Fruit fly (Drosophila melanogaster) whole organism, embryonic: ENCODE data around the gene rho-6.

Source experiments
- CG10321 ChIP-seq: fragments of 200-800 bp; sonication (Bioruptor generic); IDR thresholded peaks from 2 replicates; pipeline ENCODE4 v1.3.6; 2022; ENCODE audit warnings: missing biosample characterization, missing genetic modification characterization
- CG10654 ChIP-seq: fragments of 200-800 bp; sonication (Bioruptor generic); optimal IDR thresholded peaks from 2 replicates; lab custom pipeline; 2016; ENCODE audit warnings: missing biosample characterization, missing genetic modification characterization
- CG11398 ChIP-seq: fragments of 200-800 bp; sonication (Bioruptor generic); optimal IDR thresholded peaks from 2 replicates; lab custom pipeline; 2016; ENCODE audit warnings: missing biosample characterization, missing genetic modification characterization
- CG11456 ChIP-seq: fragments of 200-800 bp; sonication (Bioruptor generic); IDR thresholded peaks from 3 replicates; pipeline ENCODE4 v1.3.6; 2022; ENCODE audit warnings: missing biosample characterization, missing genetic modification characterization
- CG18476 ChIP-seq: fragments of 200-800 bp; sonication (Bioruptor generic); optimal IDR thresholded peaks from 2 replicates; lab custom pipeline; 2016; ENCODE audit warnings: missing biosample characterization, mild to moderate bottlenecking, missing genetic modification characterization
- CG18619 ChIP-seq: fragments of 200-800 bp; sonication (Bioruptor generic); optimal IDR thresholded peaks from 3 replicates; lab custom pipeline; 2017; ENCODE audit warnings: missing biosample characterization, mild to moderate bottlenecking, missing genetic modification characterization
- CG2678 ChIP-seq: fragments of 200-800 bp; sonication (Bioruptor generic); optimal IDR thresholded peaks from 3 replicates; lab custom pipeline; 2019; ENCODE audit warnings: missing biosample characterization, mild to moderate bottlenecking, missing genetic modification characterization, moderate library complexity
- CG32532 ChIP-seq: fragments of 200-800 bp; sonication (Bioruptor generic); IDR thresholded peaks from 2 replicates; pipeline ENCODE4 v1.3.6; 2022; ENCODE audit warnings: missing biosample characterization, missing genetic modification characterization
- CG3726 ChIP-seq: fragments of 200-800 bp; sonication (Bioruptor generic); IDR thresholded peaks from 3 replicates; pipeline ENCODE4, ENCODE4 v1.3.6; 2022; ENCODE audit warnings: missing biosample characterization, missing genetic modification characterization
- CG4282 ChIP-seq: fragments of 200-800 bp; sonication (Bioruptor generic); optimal IDR thresholded peaks from 2 replicates; lab custom pipeline; 2016; ENCODE audit warnings: missing biosample characterization, missing genetic modification characterization
- CG4328 ChIP-seq: fragments of 200-800 bp; sonication (Bioruptor generic); optimal IDR thresholded peaks from 3 replicates; lab custom pipeline; 2017; ENCODE audit warnings: missing biosample characterization, missing genetic modification reagents, missing genetic modification characterization
- CG7839 ChIP-seq: fragments of 200-800 bp; sonication (Bioruptor generic); optimal IDR thresholded peaks from 3 replicates; lab custom pipeline; 2018; ENCODE audit warnings: missing biosample characterization, mild to moderate bottlenecking, missing genetic modification characterization, moderate library complexity
- CG8290 ChIP-seq, 3 experiments: fragments of 200-800 bp; sonication (Bioruptor generic); optimal IDR thresholded peaks; 2 replicates each; lab custom pipeline; 2016 to 2019; ENCODE audit warnings: missing biosample characterization in 3 of 3, missing genetic modification characterization in 3 of 3, mild to moderate bottlenecking in 2 of 3, moderate library complexity in 1 of 3
- CG8478 ChIP-seq: fragments of >200 bp; optimal IDR thresholded peaks from 2 replicates; lab custom pipeline; 2018
- Dad ChIP-seq: fragments of 200-800 bp; sonication (Bioruptor generic); optimal IDR thresholded peaks from 3 replicates; lab custom pipeline; 2016; ENCODE audit warnings: missing biosample characterization, missing genetic modification characterization
- E2f2 ChIP-seq: fragments of 200-800 bp; sonication (Bioruptor generic); IDR thresholded peaks from 2 replicates; pipeline ENCODE4 v1.3.6; 2022; ENCODE audit warnings: missing biosample characterization, missing genetic modification characterization
- Ets97D ChIP-seq: fragments of 200-800 bp; sonication (Bioruptor generic); optimal IDR thresholded peaks from 3 replicates; lab custom pipeline; 2016; ENCODE audit warnings: missing biosample characterization, missing genetic modification characterization
- GATAe ChIP-seq: fragments of 200-800 bp; sonication (Bioruptor generic); conservative IDR thresholded peaks from 2 replicates; pipeline ENCODE4 v1.3.6; 2022; ENCODE audit warnings: missing biosample characterization, missing genetic modification characterization
- HmgD ChIP-seq: fragments of 200-800 bp; sonication (Bioruptor generic); optimal IDR thresholded peaks from 3 replicates; lab custom pipeline; 2016; ENCODE audit warnings: missing biosample characterization, missing genetic modification characterization
- Hr3 ChIP-seq: fragments of 200-800 bp; sonication (Bioruptor generic); optimal IDR thresholded peaks from 3 replicates; lab custom pipeline; 2016; ENCODE audit warnings: missing biosample characterization, missing genetic modification characterization
- Med ChIP-seq: fragments of 200-800 bp; sonication (Bioruptor generic); peaks from one replicate; lab custom pipeline; 2016; ENCODE audit warnings: missing biosample characterization, missing genetic modification characterization, mild to moderate bottlenecking, inconsistent platforms, moderate library complexity
- Poxn ChIP-seq: fragments of 200-800 bp; sonication (Bioruptor generic); IDR thresholded peaks from 2 replicates; pipeline ENCODE4 v1.3.6; 2022; ENCODE audit warnings: missing biosample characterization, missing genetic modification characterization
- ac ChIP-seq: fragments of 200-800 bp; sonication (Bioruptor generic); optimal IDR thresholded peaks from 3 replicates; lab custom pipeline; 2017; ENCODE audit warnings: missing biosample characterization, mild to moderate bottlenecking, missing genetic modification characterization
- en ChIP-seq: fragments of 200-800 bp; sonication (Bioruptor generic); optimal IDR thresholded peaks from 2 replicates; lab custom pipeline; 2016; ENCODE audit warnings: missing biosample characterization, missing genetic modification characterization
- eve ChIP-seq, 2 experiments: fragments of >200 bp; optimal IDR thresholded peaks; 2 replicates each; lab custom pipeline; 2017; ENCODE audit warnings: missing biosample characterization in 2 of 2, missing genetic modification characterization in 2 of 2
- exex ChIP-seq: fragments of 200-800 bp; sonication (Bioruptor generic); optimal IDR thresholded peaks from 4 replicates; lab custom pipeline; 2018; ENCODE audit warnings: missing biosample characterization, mild to moderate bottlenecking, missing genetic modification characterization, moderate library complexity
- ftz-f1 ChIP-seq: fragments of 200-800 bp; sonication (Bioruptor generic); optimal IDR thresholded peaks from 2 replicates; lab custom pipeline; 2016; ENCODE audit warnings: missing biosample characterization, missing genetic modification characterization
- gsb-n ChIP-seq: fragments of 200-800 bp; sonication (Bioruptor generic); optimal IDR thresholded peaks from 3 replicates; lab custom pipeline; 2018; ENCODE audit warnings: missing biosample characterization, mild to moderate bottlenecking, missing genetic modification characterization
- jing ChIP-seq: fragments of 200-800 bp; sonication (Bioruptor generic); optimal IDR thresholded peaks from 2 replicates; lab custom pipeline; 2018; ENCODE audit warnings: missing biosample characterization, mild to moderate bottlenecking, missing genetic modification characterization
- kay ChIP-seq: fragments of 200-800 bp; sonication (Bioruptor generic); optimal IDR thresholded peaks from 2 replicates; lab custom pipeline; 2016; ENCODE audit warnings: missing biosample characterization, missing genetic modification characterization
- lab ChIP-seq: fragments of 200-800 bp; sonication (Bioruptor generic); optimal IDR thresholded peaks from 3 replicates; lab custom pipeline; 2017; ENCODE audit warnings: missing biosample characterization, missing genetic modification characterization, mild to moderate bottlenecking, moderate library complexity, missing genetic modification reagents
- nerfin-2 ChIP-seq: fragments of 200-800 bp; sonication (Bioruptor generic); IDR thresholded peaks from 2 replicates; pipeline ENCODE4 v1.3.6; 2022; ENCODE audit warnings: missing biosample characterization, missing genetic modification characterization; ENCODE audit not compliant: partially characterized antibody
- nmo ChIP-seq: fragments of 200-800 bp; sonication (Bioruptor generic); optimal IDR thresholded peaks from 2 replicates; lab custom pipeline; 2018; ENCODE audit warnings: missing biosample characterization, mild to moderate bottlenecking, missing genetic modification characterization, moderate library complexity
- prd ChIP-seq, 3 experiments: fragments of >200 bp in 2 of 3; fragments of 200-800 bp in 1 of 3; sonication (Bioruptor generic) in 1 of 3; optimal IDR thresholded peaks in 2 of 3; IDR thresholded peaks in 1 of 3; 2 replicates in 2 of 3; 3 replicates in 1 of 3; pipeline versions ENCODE4 v1.3.6 to Lab custom; 2017 to 2022; ENCODE audit warnings: missing biosample characterization in 1 of 3, missing genetic modification characterization in 1 of 3
- sd ChIP-seq: fragments of 200-800 bp; sonication (Bioruptor generic); optimal IDR thresholded peaks from 3 replicates; lab custom pipeline; 2018; ENCODE audit warnings: missing biosample characterization, mild to moderate bottlenecking, missing genetic modification characterization, moderate library complexity
- sens ChIP-seq: fragments of 200-800 bp; sonication (Bioruptor generic); peaks from one replicate; lab custom pipeline; 2016; ENCODE audit warnings: missing biosample characterization, missing genetic modification characterization
- sima ChIP-seq: fragments of 200-800 bp; sonication (Bioruptor generic); optimal IDR thresholded peaks from 2 replicates; lab custom pipeline; 2016; ENCODE audit warnings: missing biosample characterization, missing genetic modification characterization
- slou ChIP-seq: fragments of 200-800 bp; sonication (Bioruptor generic); optimal IDR thresholded peaks from 3 replicates; lab custom pipeline; 2016; ENCODE audit warnings: missing biosample characterization, missing genetic modification characterization
- sna ChIP-seq: fragments of 200-800 bp; sonication (Bioruptor generic); IDR thresholded peaks from 2 replicates; pipeline ENCODE4 v1.3.6; 2022; ENCODE audit warnings: missing biosample characterization, missing genetic modification characterization; ENCODE audit not compliant: partially characterized antibody
- stwl ChIP-seq: fragments of 200-800 bp; sonication (Bioruptor generic); optimal IDR thresholded peaks from 3 replicates; lab custom pipeline; 2018; ENCODE audit warnings: missing biosample characterization, mild to moderate bottlenecking, missing genetic modification characterization, moderate library complexity
- sug ChIP-seq: fragments of 200-800 bp; optimal IDR thresholded peaks from 2 replicates; lab custom pipeline; 2019; ENCODE audit warnings: missing biosample characterization, mild to moderate bottlenecking, missing genetic modification characterization, moderate library complexity
- tll ChIP-seq, 2 experiments: fragments of 200-800 bp in 1 of 2; fragments of >200 bp in 1 of 2; sonication (Bioruptor generic) in 1 of 2; optimal IDR thresholded peaks; 2 replicates each; lab custom pipeline; 2017 to 2019; ENCODE audit warnings: missing biosample characterization in 2 of 2, missing genetic modification characterization in 2 of 2, mild to moderate bottlenecking in 1 of 2, moderate library complexity in 1 of 2
- toy ChIP-seq: fragments of 200-800 bp; sonication (Bioruptor generic); IDR thresholded peaks from 2 replicates; pipeline ENCODE4 v1.3.6; 2022; ENCODE audit warnings: missing biosample characterization, missing genetic modification characterization
- trem ChIP-seq: fragments of 200-800 bp; optimal IDR thresholded peaks from 3 replicates; lab custom pipeline; 2019; ENCODE audit warnings: missing biosample characterization, mild to moderate bottlenecking, missing genetic modification characterization, moderate library complexity
- zf30C ChIP-seq: fragments of 200-800 bp; sonication (Bioruptor generic); optimal IDR thresholded peaks from 3 replicates; lab custom pipeline; 2018; ENCODE audit warnings: missing biosample characterization, mild to moderate bottlenecking, missing genetic modification characterization

The rho-6 gene

dm6 chr2L:12108779-12109564 is 24.2 kb downstream of the rho-6 start, which contains the start of the genes Rab6 and Phae1 (continued):
- TF ChIP-seq CG4328 (no peak), CG7839 (tag; lab: Kevin White, UChicago) (no peak), sna (GFP tag; lab: Robert Waterston, UW) (peak; percentile 77), jing (GFP tag; lab: Kevin White, UChicago) (no peak), Med (GFP tag; lab: Kevin White, UChicago) (peak; percentile 57), CG8478 (lab: Kevin White, UChicago) (no peak), Dad (no peak), CG18619 (no peak), tll (GFP tag; optimal IDR thresholded peaks at IDR 0.05; lab: Kevin White, UChicago) (peak in 1 of 2 experiments; percentile 40), Ets97D (GFP tag; lab: Kevin White, UChicago) (peak; percentile 55), E2f2 (GFP tag; lab: Robert Waterston, UW) (peak; percentile 73), CG32532 (no peak), sima (GFP tag; lab: Kevin White, UChicago) (no peak), slou (no peak), trem (peak; percentile 77)

- TF ChIP-seq gsb-n (tag; lab: Kevin White, UChicago) (no peak), GATAe (0 out of 2 replicates have a peak, but pooled peaks have one; percentile 34), sens (peak; percentile 26), exex (tag; lab: Kevin White, UChicago) (peak; percentile 31), sug (tag; lab: Kevin White, UChicago) (peak; percentile 10), CG8290 (GFP tag; optimal IDR thresholded peaks at IDR 0.05; lab: Kevin White, UChicago) (no peak), CG8290 (tag; optimal IDR thresholded peaks at IDR 0.05; lab: Kevin White, UChicago) (no peak), prd (optimal IDR thresholded peaks at IDR 0.05; lab: Kevin White, UChicago) (no peak), prd (GFP tag; IDR thresholded peaks at IDR 0.05; lab: Robert Waterston, UW) (no peak), nerfin-2 (GFP tag; lab: Robert Waterston, UW) (no peak), CG3726 (GFP tag; lab: Robert Waterston, UW) (no peak), kay (GFP tag; lab: Kevin White, UChicago) (peak; percentile 21), nmo (GFP tag; lab: Kevin White, UChicago) (no peak), sd (tag; lab: Kevin White, UChicago) (peak; percentile 40)
Measured at dm6 chr2L:12107087-12107486, 26.1 kb downstream of the rho-6 start.

- TF ChIP-seq CG10321 (GFP tag; lab: Robert Waterston, UW) (no peak), Hr3 (peak; percentile 90), toy (GFP tag; lab: Robert Waterston, UW) (no peak), CG2678 (tag; lab: Kevin White, UChicago) (peak; percentile 91), stwl (tag; lab: Kevin White, UChicago) (peak; percentile 70), eve (GFP tag; optimal IDR thresholded peaks at IDR 0.05; lab: Kevin White, UChicago) (no peak), CG10654 (GFP tag; lab: Kevin White, UChicago) (peak; percentile 82), lab (GFP tag; lab: Kevin White, UChicago) (peak; percentile 90), ac (no peak), ftz-f1 (no peak), CG11398 (GFP tag; lab: Kevin White, UChicago) (no peak), Poxn (GFP tag; lab: Robert Waterston, UW) (peak; percentile 65; the same call in 1 of the 2 replicates), HmgD (GFP tag; lab: Kevin White, UChicago) (peak; percentile 24), zf30C (GFP tag; lab: Kevin White, UChicago) (no peak), CG4282 (GFP tag; lab: Kevin White, UChicago) (peak; percentile 19), CG11456 (GFP tag; lab: Robert Waterston, UW) (peak; percentile 76), en (peak; percentile 48), CG18476 (peak; percentile 100)
Measured at dm6 chr2L:12103231-12104210, 29.7 kb downstream of the rho-6 start, which contains the start of the genes Patsas and ThrRS. Patsas (minus strand) TSS chr2L:12103285. ThrRS (plus strand) TSS chr2L:12103751.
